Worm (Caenorhabditis elegans): ENCODE measurements around the gene mrpl-53.

mrpl-53 gene

DNA sequence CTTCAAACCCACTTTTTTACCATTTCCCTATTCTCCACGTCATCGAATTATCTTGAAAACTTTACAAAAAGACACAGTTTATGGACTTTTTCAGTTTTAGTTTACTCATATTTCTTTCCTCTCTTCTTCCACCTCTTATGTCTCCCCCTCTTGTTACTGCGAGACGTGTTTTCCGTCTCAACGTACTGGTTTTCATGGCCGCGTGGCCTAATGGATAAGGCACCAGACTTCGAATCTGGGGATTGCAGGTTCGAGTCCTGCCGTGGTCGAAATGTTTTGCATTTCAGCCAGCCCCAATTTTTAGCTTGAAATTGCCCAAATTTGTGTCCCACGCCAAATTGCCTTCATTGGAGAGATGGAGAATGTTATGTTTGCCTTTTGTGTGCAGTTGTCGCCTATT, 31.4 kb upstream of the mrpl-53 start:
- TF ChIP-seq tab-1 (GFP tag; IDR thresholded peaks at IDR 0.05) (peak; percentile 97), ref-1 (GFP tag; conservative IDR thresholded peaks at IDR 0.05) (peak; percentile 93), ztf-29 (GFP tag; IDR thresholded peaks at IDR 0.05) (peak; percentile 83), flt-1 (GFP tag; IDR thresholded peaks at IDR 0.05) (peak; percentile 97), ztf-23 (GFP tag; IDR thresholded peaks at IDR 0.05) (peak; percentile 92), cog-1 (tag; optimal IDR thresholded peaks at IDR 0.05) (peak; percentile 61), med-1 (GFP tag; optimal IDR thresholded peaks at IDR 0.05; ENCODE audit: insufficient read depth) (peak; percentile 47), T22C8.4 (GFP tag; IDR thresholded peaks at IDR 0.05) (peak; percentile 89), klf-2 (GFP tag; conservative IDR thresholded peaks at IDR 0.05) (peak; percentile 83)

DNA sequence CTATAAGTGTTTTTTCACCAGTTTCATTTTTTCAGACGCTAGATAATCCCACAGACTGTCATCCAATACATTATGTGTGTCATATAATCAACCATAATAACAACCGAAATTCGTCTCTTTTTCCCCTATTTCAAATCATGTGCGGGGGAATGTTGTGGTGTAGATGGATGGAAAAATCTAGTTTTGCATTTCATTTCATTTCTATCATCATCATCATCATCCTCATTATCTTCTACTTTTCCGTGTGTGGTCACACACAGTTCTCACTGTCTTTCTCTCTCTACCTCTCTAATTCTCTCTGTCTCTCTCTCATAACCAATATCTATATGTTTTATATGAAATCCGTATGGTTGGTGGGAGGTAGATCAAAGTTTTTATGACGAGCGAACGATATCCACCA, 24.0 kb upstream of the mrpl-53 start:
- no peak for TF ChIP-seq klf-2 (GFP tag; conservative IDR thresholded peaks at IDR 0.05)
- TF ChIP-seq tab-1 (GFP tag; IDR thresholded peaks at IDR 0.05) = no peak
- TF ChIP-seq cog-1 (tag; optimal IDR thresholded peaks at IDR 0.05) = no peak
- no peak for TF ChIP-seq flt-1 (GFP tag; IDR thresholded peaks at IDR 0.05)
- no peak for TF ChIP-seq ref-1 (GFP tag; conservative IDR thresholded peaks at IDR 0.05)
- TF ChIP-seq T22C8.4 (GFP tag; IDR thresholded peaks at IDR 0.05) = no peak
- TF ChIP-seq ztf-23 (GFP tag; IDR thresholded peaks at IDR 0.05) = no peak
- TF ChIP-seq med-1 (GFP tag; optimal IDR thresholded peaks at IDR 0.05; ENCODE audit: insufficient read depth) = no peak
- TF ChIP-seq ztf-29 (GFP tag; IDR thresholded peaks at IDR 0.05) = no peak

DNA sequence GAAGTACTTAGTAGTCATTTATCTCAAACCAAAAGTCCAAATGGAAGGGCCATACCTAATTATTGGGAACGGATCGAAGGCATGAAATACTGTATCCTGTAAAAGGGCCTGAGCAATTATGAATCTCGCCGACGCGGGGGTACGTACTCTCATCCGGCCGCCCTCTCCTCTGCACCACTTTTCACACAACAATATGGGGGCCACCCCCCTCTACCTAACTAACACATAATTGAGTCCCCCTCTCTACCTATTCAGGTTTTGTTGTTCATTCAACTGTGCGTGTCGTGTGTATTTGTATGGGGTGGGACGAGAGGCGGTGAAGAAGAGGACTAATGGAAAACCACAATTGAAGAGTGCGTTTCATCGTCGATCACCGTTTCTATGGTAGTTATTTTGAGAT, 23.0 kb upstream of the mrpl-53 start:
- TF ChIP-seq tab-1 (GFP tag; IDR thresholded peaks at IDR 0.05) = no peak
- TF ChIP-seq flt-1 (GFP tag; IDR thresholded peaks at IDR 0.05) = no peak
- no peak for TF ChIP-seq ref-1 (GFP tag; conservative IDR thresholded peaks at IDR 0.05)
- TF ChIP-seq klf-2 (GFP tag; conservative IDR thresholded peaks at IDR 0.05) = no peak
- no peak for TF ChIP-seq cog-1 (tag; optimal IDR thresholded peaks at IDR 0.05)
- no peak for TF ChIP-seq med-1 (GFP tag; optimal IDR thresholded peaks at IDR 0.05; ENCODE audit: insufficient read depth)
- TF ChIP-seq ztf-29 (GFP tag; IDR thresholded peaks at IDR 0.05) = no peak

DNA sequence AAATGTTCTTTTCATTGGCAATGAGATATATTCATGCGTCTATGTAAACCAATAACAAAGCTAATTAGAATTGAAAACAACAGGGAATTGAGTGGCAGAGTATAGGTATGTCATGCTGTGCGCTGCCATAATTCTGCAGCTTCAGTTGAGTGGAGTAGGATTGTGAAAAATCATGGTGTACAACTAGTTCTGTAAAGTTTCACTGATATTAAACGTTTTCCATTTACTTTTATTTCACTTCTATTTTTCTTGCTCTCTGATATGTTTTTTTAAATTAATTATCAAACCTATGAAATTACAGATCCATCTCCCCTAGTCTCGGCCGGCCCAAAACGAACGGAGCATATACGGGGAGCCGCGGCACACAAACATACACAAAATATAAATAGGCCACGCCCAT, 21.8 kb upstream of the mrpl-53 start, which contains the start of gene exc-7:
Gene exc-7, plus strand, starts transcription at position 301 of the 400 bp plus-strand sequence.
- no peak for TF ChIP-seq T22C8.4 (GFP tag; IDR thresholded peaks at IDR 0.05)
- no peak for TF ChIP-seq tab-1 (GFP tag; IDR thresholded peaks at IDR 0.05)
- no peak for TF ChIP-seq ref-1 (GFP tag; conservative IDR thresholded peaks at IDR 0.05)
- no peak for TF ChIP-seq flt-1 (GFP tag; IDR thresholded peaks at IDR 0.05)
- no peak for TF ChIP-seq ztf-29 (GFP tag; IDR thresholded peaks at IDR 0.05)
- no peak for TF ChIP-seq klf-2 (GFP tag; conservative IDR thresholded peaks at IDR 0.05)
- TF ChIP-seq med-1 (GFP tag; optimal IDR thresholded peaks at IDR 0.05; ENCODE audit: insufficient read depth) = no peak
- TF ChIP-seq cog-1 (tag; optimal IDR thresholded peaks at IDR 0.05) = no peak
- TF ChIP-seq ztf-23 (GFP tag; IDR thresholded peaks at IDR 0.05) = no peak

DNA sequence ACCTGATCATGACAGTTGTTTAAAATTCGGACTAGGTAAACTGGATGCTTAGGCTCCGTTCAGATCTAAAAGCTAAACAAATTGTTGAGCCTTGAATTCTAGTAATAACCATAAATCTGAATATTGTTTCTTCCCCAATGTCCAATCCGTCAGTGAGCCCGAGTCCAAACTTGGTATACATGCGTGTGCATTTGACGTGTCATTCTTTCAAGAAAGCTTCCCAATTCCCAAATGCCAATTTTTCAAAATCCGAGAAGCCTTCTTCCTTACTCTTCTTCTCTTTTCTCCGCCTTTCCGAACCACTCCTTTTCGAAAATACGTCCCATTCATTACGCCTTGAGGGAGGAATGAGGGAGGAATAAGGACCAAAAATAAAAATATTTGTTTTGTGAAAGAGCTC, 20.7 kb upstream of the mrpl-53 start:
- TF ChIP-seq med-1 (GFP tag; optimal IDR thresholded peaks at IDR 0.05; ENCODE audit: insufficient read depth) (no peak), ref-1 (GFP tag; conservative IDR thresholded peaks at IDR 0.05) (no peak), flt-1 (GFP tag; IDR thresholded peaks at IDR 0.05) (no peak), ztf-29 (GFP tag; IDR thresholded peaks at IDR 0.05) (no peak), T22C8.4 (GFP tag; IDR thresholded peaks at IDR 0.05) (no peak), tab-1 (GFP tag; IDR thresholded peaks at IDR 0.05) (no peak)

DNA sequence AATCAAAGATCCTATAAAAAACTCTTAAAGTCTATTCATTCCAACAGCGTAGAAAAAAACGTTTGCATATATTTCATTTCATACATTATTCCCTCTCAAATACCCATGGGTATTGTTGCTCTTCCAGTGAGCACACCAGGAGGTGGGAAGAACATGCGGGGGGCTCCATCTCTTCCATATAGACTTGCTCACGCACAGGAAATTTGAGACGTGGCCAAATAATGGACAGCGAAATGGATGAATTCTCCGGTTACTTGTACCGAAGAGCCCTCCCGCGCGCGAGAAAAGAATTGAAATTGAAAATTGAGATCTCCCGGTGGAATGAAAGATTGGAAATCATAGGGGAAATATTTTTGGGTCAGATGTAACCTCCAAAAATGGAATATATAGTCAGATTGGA, 19.8 kb upstream of the mrpl-53 start:
- TF ChIP-seq T22C8.4 (GFP tag; IDR thresholded peaks at IDR 0.05) = no peak
- TF ChIP-seq klf-2 (GFP tag; conservative IDR thresholded peaks at IDR 0.05) = no peak
- TF ChIP-seq flt-1 (GFP tag; IDR thresholded peaks at IDR 0.05) = no peak
- no peak for TF ChIP-seq ztf-23 (GFP tag; IDR thresholded peaks at IDR 0.05)
- TF ChIP-seq ztf-29 (GFP tag; IDR thresholded peaks at IDR 0.05) = no peak

DNA sequence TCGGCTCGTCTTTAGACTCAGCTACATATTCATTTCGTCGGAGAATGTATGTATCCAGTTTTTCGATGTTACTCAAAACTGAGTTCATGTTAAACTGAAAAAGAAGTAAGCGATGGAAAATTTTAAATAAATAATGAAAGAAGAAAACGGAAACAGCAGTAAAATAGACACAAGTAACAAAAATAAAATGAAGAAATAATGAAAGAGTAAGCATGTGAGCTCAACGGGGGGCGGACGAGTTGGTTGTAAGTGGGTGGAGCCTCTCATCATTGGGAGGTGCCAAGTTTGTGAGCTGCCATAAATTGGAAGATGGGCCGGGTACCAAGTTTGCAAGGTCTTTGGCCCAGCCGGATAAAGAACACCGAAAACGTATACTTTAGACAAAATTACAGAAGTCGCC, 14.0 kb upstream of the mrpl-53 start, which contains the start of gene wee-1.1:
Gene wee-1.1, minus strand, starts transcription at position 101 of the 400 bp plus-strand sequence.
- no peak for TF ChIP-seq ztf-23 (GFP tag; IDR thresholded peaks at IDR 0.05)
- no peak for TF ChIP-seq flt-1 (GFP tag; IDR thresholded peaks at IDR 0.05)

DNA sequence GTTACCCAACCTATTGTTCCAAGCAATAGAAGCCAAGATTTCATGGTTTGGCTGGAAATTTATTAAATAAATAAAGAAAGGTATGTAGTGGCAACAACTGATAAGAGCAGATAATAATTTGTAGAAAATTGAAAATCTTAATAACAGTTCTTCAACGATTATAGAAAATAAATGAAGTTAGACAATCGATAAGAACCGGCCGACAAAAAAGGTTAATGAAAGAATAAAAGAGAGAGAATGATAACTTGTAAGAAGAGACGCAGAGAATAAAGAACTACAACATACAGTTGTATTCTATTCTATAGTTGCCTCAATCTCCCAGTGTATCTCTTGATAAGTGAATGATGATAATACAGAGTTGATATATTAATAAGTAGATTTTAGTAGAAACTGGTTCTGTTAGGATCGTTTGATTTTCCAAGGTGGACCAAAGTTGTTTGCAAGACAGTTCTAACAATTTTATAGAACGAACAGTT, 10.7 kb upstream of the mrpl-53 start, which contains the start of gene ugt-58:
Gene ugt-58, minus strand, starts transcription at position 51 of the 476 bp plus-strand sequence.
- TF ChIP-seq ref-1 (GFP tag; conservative IDR thresholded peaks at IDR 0.05) (no peak), ztf-23 (GFP tag; IDR thresholded peaks at IDR 0.05) (no peak), klf-2 (GFP tag; conservative IDR thresholded peaks at IDR 0.05) (no peak), flt-1 (GFP tag; IDR thresholded peaks at IDR 0.05) (no peak), cog-1 (tag; optimal IDR thresholded peaks at IDR 0.05) (no peak)

DNA sequence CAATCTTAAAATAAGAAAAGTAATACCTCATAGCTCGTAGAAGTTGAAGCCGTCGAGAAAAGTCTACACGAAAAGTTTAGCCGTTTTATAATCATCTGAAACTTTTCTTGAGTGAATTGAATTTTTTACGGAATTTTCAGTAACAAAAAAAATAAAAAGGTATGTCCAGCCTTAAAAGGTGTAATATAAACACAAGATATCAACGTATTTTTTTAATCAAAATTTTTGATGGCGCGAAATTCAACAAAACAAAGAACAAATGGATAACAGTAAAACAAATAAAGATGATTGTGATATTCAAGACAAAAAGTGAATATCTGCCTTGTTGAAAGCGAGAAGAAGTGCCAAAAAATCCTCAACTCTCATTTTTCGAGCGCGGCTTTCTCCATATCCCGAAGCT, 7.8 kb upstream of the mrpl-53 start, which contains the start of gene eral-1:
Gene eral-1, minus strand, starts transcription at position 101 of the 400 bp plus-strand sequence.
- no peak for TF ChIP-seq flt-1 (GFP tag; IDR thresholded peaks at IDR 0.05)
- TF ChIP-seq ztf-29 (GFP tag; IDR thresholded peaks at IDR 0.05) = no peak
- no peak for TF ChIP-seq tab-1 (GFP tag; IDR thresholded peaks at IDR 0.05)
- no peak for TF ChIP-seq klf-2 (GFP tag; conservative IDR thresholded peaks at IDR 0.05)
- no peak for TF ChIP-seq cog-1 (tag; optimal IDR thresholded peaks at IDR 0.05)
- no peak for TF ChIP-seq med-1 (GFP tag; optimal IDR thresholded peaks at IDR 0.05; ENCODE audit: insufficient read depth)

DNA sequence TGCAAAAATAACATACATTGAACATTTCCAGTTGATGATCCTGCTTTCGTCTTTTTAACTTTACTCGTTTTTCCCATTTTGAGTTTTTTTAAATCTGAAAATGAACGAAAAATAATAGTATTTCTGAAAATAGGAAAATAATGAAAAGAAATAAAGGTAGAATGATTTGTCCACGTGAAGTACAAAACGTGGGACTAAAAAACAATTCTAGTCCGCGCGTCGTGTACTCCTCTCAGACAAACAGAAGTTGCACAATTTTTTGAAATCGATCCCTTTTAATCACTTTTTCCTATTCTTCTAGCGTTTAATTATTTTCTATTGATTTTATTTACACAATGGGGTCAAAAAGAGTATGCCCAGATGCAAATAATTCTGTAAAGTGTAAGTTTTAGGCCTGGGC, 6.4 kb upstream of the mrpl-53 start, which contains the start of the genes E02H1.1 and tag-124:
Gene E02H1.1, minus strand, starts transcription at position 94 of the 400 bp plus-strand sequence.
Gene tag-124, plus strand, starts transcription at position 222 of the 400 bp plus-strand sequence.
- TF ChIP-seq tab-1 (GFP tag; IDR thresholded peaks at IDR 0.05) (no peak), ztf-23 (GFP tag; IDR thresholded peaks at IDR 0.05) (peak; percentile 52; the same call in 1 of the 2 replicates), klf-2 (GFP tag; conservative IDR thresholded peaks at IDR 0.05) (no peak), flt-1 (GFP tag; IDR thresholded peaks at IDR 0.05) (peak; percentile 62), ref-1 (GFP tag; conservative IDR thresholded peaks at IDR 0.05) (no peak), cog-1 (tag; optimal IDR thresholded peaks at IDR 0.05) (peak; percentile 7), ztf-29 (GFP tag; IDR thresholded peaks at IDR 0.05) (no peak)
